Fruit fly (Drosophila melanogaster): ENCODE results near the gene NijA.

The NijA gene

DNA sequence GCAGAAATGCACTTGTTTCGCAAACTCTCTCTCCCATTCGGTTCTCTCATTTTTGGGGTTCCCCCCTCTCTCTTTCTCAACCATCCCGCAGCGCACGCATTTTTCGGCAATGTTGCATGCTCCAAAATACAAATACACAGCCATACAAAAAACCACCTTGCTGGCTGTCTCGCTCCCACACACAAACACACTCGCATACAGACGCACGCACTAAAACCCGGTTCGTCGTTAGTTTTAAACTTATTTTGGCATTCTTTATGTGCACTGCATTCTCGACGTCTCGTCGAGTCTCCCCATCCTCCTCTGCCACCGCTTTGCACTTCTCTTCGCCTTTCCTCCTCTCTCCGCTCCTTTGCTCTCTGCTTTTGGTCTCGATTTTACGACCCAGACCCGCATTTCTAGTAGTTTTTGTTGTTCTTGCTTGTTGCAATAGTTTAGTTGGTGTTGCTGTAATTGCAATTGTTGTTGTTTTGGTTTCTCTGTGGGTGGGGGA lies 30.1 kb downstream of the NijA start (continued):
- TF ChIP-seq Nf-YB (GFP tag; optimal IDR thresholded peaks at IDR 0.05) (no peak), otp (GFP tag; IDR thresholded peaks at IDR 0.05) (peak; percentile 42; the same call in 1 of the 3 replicates), D19B (GFP tag; optimal IDR thresholded peaks at IDR 0.05) (no peak), lilli (GFP tag; optimal IDR thresholded peaks at IDR 0.05) (no peak), usp (GFP tag; optimal IDR thresholded peaks at IDR 0.05) (no peak), CG2129 (GFP tag; IDR thresholded peaks at IDR 0.05; ENCODE audit: partially characterized antibody) (no peak), CG2202 (tag; optimal IDR thresholded peaks at IDR 0.05) (no peak), tgo (GFP tag; IDR thresholded peaks at IDR 0.05) (no peak), ara (GFP tag; IDR thresholded peaks at IDR 0.05) (no peak), CG3726 (GFP tag; IDR thresholded peaks at IDR 0.05) (no peak), CG10979 (tag; optimal IDR thresholded peaks at IDR 0.05) (no peak), CG13296 (GFP tag; optimal IDR thresholded peaks at IDR 0.05) (no peak), HmgD (GFP tag; optimal IDR thresholded peaks at IDR 0.05) (no peak), ken (GFP tag; IDR thresholded peaks at IDR 0.05) (no peak), jing (GFP tag; optimal IDR thresholded peaks at IDR 0.05) (no peak), Drgx (GFP tag; IDR thresholded peaks at IDR 0.05) (no peak), CG10366 (GFP tag; IDR thresholded peaks at IDR 0.05) (no peak), CG7786 (GFP tag; optimal IDR thresholded peaks at IDR 0.05) (no peak), CG12769 (tag; optimal IDR thresholded peaks at IDR 0.05) (no peak), Atf-2 (GFP tag; optimal IDR thresholded peaks at IDR 0.05) (no peak), CG10321 (GFP tag; IDR thresholded peaks at IDR 0.05) (no peak), cad (GFP tag; optimal IDR thresholded peaks at IDR 0.05) (peak; percentile 15), CG30020 (tag; optimal IDR thresholded peaks at IDR 0.05) (no peak), CG11560 (tag; IDR thresholded peaks at IDR 0.05) (no peak), Hr39 (optimal IDR thresholded peaks at IDR 0.05) (no peak), CG12104 (GFP tag; optimal IDR thresholded peaks at IDR 0.05) (no peak), Fer2 (tag; optimal IDR thresholded peaks at IDR 0.05) (no peak), Max (GFP tag; optimal IDR thresholded peaks at IDR 0.05) (no peak), CG17328 (GFP tag; IDR thresholded peaks at IDR 0.05) (no peak), CG7357 (GFP tag; IDR thresholded peaks at IDR 0.05) (no peak), CG10565 (GFP tag; optimal IDR thresholded peaks at IDR 0.05) (no peak), dati (GFP tag; IDR thresholded peaks at IDR 0.05) (no peak), Atf3 (GFP tag; optimal IDR thresholded peaks at IDR 0.05) (no peak), CG5245 (GFP tag; optimal IDR thresholded peaks at IDR 0.05) (peak; percentile 57), sisA (GFP tag; IDR thresholded peaks at IDR 0.05) (no peak), CG4424 (GFP tag; optimal IDR thresholded peaks at IDR 0.05) (no peak), caup (GFP tag; optimal IDR thresholded peaks at IDR 0.05; ENCODE audit: severe bottlenecking) (no peak), Scr (GFP tag; IDR thresholded peaks at IDR 0.05; ENCODE audit: partially characterized antibody) (no peak), salm (tag; optimal IDR thresholded peaks at IDR 0.05) (no peak), CG9797 (GFP tag; optimal IDR thresholded peaks at IDR 0.05) (no peak), CG8089 (GFP tag; optimal IDR thresholded peaks at IDR 0.05) (no peak), CG5180 (GFP tag; optimal IDR thresholded peaks at IDR 0.05) (no peak), CG4730 (GFP tag; IDR thresholded peaks at IDR 0.05) (no peak), chif (GFP tag; optimal IDR thresholded peaks at IDR 0.05) (no peak), crol (GFP tag; IDR thresholded peaks at IDR 0.05) (peak; percentile 81), kah (GFP tag; optimal IDR thresholded peaks at IDR 0.05) (peak; percentile 70), E2f2 (GFP tag; IDR thresholded peaks at IDR 0.05) (no peak), nau (GFP tag; optimal IDR thresholded peaks at IDR 0.05) (no peak), Chrac-16 (GFP tag; optimal IDR thresholded peaks at IDR 0.05) (no peak), CG3838 (GFP tag; optimal IDR thresholded peaks at IDR 0.05) (no peak), zfh2 (GFP tag; optimal IDR thresholded peaks at IDR 0.05) (no peak), Camta (GFP tag; optimal IDR thresholded peaks at IDR 0.05) (no peak), CG18619 (GFP tag; optimal IDR thresholded peaks at IDR 0.05) (no peak)
